Worm (Caenorhabditis elegans): ENCODE data around the gene nhr-182.

- TF ChIP-seq dao-5 (tag; optimal IDR thresholded peaks at IDR 0.05) = no peak
- no peak for TF ChIP-seq him-1 (tag; optimal IDR thresholded peaks at IDR 0.05)
These were observed 23.9 kb downstream of the nhr-182 start, which contains the start of gene cyp-33C4 for ce11 chrV:2235848-2236247.

Measured in whole organism, L4/young adult.